Worm (Caenorhabditis elegans) whole organism, mixed stage, embryonic: ENCODE data around the gene C50F4.1.

ENCODE experiments used
- bed-3 ChIP-seq: fragments of 200-800 bp; sonication (Bioruptor generic); optimal IDR thresholded peaks from 3 replicates; lab custom pipeline; 2018; ENCODE audit warnings: mild to moderate bottlenecking, missing genetic modification characterization, moderate library complexity, missing compliant biosample characterization
- blmp-1 ChIP-seq: fragments of 150-350 bp; optimal IDR thresholded peaks from 2 replicates; lab custom pipeline; 2014; ENCODE audit warnings: missing biosample characterization, missing genetic modification characterization
- ceh-39 ChIP-seq: fragments of 150-350 bp; optimal IDR thresholded peaks from 2 replicates; lab custom pipeline; 2014; ENCODE audit warnings: missing biosample characterization, missing genetic modification characterization
- ceh-43 ChIP-seq: fragments of 200-800 bp; sonication (Bioruptor generic); optimal IDR thresholded peaks from 2 replicates; lab custom pipeline; 2018; ENCODE audit warnings: mild to moderate bottlenecking, missing genetic modification characterization, moderate library complexity, missing compliant biosample characterization
- ces-1 ChIP-seq: fragments of 150-350 bp; optimal IDR thresholded peaks from 2 replicates; lab custom pipeline; 2014; ENCODE audit warnings: missing biosample characterization, missing genetic modification reagents, missing genetic modification characterization
- cnd-1 ChIP-seq: fragments of 200-800 bp; sonication (Bioruptor generic); optimal IDR thresholded peaks from 2 replicates; lab custom pipeline; 2018; ENCODE audit warnings: mild to moderate bottlenecking, missing genetic modification characterization, missing compliant biosample characterization
- drap-1 ChIP-seq: fragments of 200-800 bp; sonication (Bioruptor generic); optimal IDR thresholded peaks from 3 replicates; lab custom pipeline; 2018; ENCODE audit warnings: mild to moderate bottlenecking, missing genetic modification characterization, missing compliant biosample characterization
- elt-1 ChIP-seq: sonication (generic microtip); optimal IDR thresholded peaks from 2 replicates; lab custom pipeline; 2017; ENCODE audit warnings: missing genetic modification characterization, mild to moderate bottlenecking, missing compliant biosample characterization, antibody characterized with exemption, moderate library complexity, borderline replicate concordance; ENCODE audit not compliant: insufficient read depth
- elt-3 ChIP-seq: fragments of 150-350 bp; optimal IDR thresholded peaks from 2 replicates; lab custom pipeline; 2014; ENCODE audit warnings: missing biosample characterization, missing genetic modification characterization
- flh-1 ChIP-seq: fragments of 200-800 bp; sonication (Bioruptor generic); optimal IDR thresholded peaks from 2 replicates; lab custom pipeline; 2018; ENCODE audit warnings: mild to moderate bottlenecking, missing genetic modification characterization, moderate library complexity, missing compliant biosample characterization
- ham-2 ChIP-seq: fragments of 200-800 bp; sonication (Bioruptor generic); optimal IDR thresholded peaks from 2 replicates; lab custom pipeline; 2018; ENCODE audit warnings: mild to moderate bottlenecking, missing genetic modification characterization, missing compliant biosample characterization
- hlh-1 ChIP-seq: fragments of 150-350 bp; optimal IDR thresholded peaks from 2 replicates; lab custom pipeline; 2014; ENCODE audit warnings: missing biosample characterization, missing genetic modification reagents, missing genetic modification characterization
- lin-13 ChIP-seq: fragments of 150-350 bp; optimal IDR thresholded peaks from 2 replicates; lab custom pipeline; 2014; ENCODE audit warnings: missing biosample characterization, missing genetic modification characterization
- lsy-2 ChIP-seq: fragments of 150-350 bp; optimal IDR thresholded peaks from 2 replicates; lab custom pipeline; 2014; ENCODE audit warnings: missing biosample characterization, missing genetic modification characterization
- mab-5 ChIP-seq: fragments of 150-350 bp; optimal IDR thresholded peaks from 2 replicates; lab custom pipeline; 2014; ENCODE audit warnings: missing biosample characterization, missing genetic modification characterization
- mep-1 ChIP-seq: fragments of 150-350 bp; optimal IDR thresholded peaks from 2 replicates; lab custom pipeline; 2017; ENCODE audit warnings: missing biosample characterization, missing genetic modification reagents, missing genetic modification characterization, inconsistent platforms
- mls-2 ChIP-seq: sonication (generic microtip); optimal IDR thresholded peaks from 2 replicates; lab custom pipeline; 2016; ENCODE audit warnings: mild to moderate bottlenecking, missing genetic modification characterization, moderate library complexity, missing compliant biosample characterization
- nhr-12 ChIP-seq: fragments of 150-350 bp; optimal IDR thresholded peaks from 2 replicates; lab custom pipeline; 2014; ENCODE audit warnings: missing biosample characterization, missing genetic modification characterization
- nhr-2 ChIP-seq: fragments of 150-350 bp; optimal IDR thresholded peaks from 2 replicates; lab custom pipeline; 2014; ENCODE audit warnings: missing biosample characterization, missing genetic modification characterization
- nhr-237 ChIP-seq: fragments of 150-350 bp; optimal IDR thresholded peaks from 2 replicates; lab custom pipeline; 2014; ENCODE audit warnings: missing biosample characterization, missing genetic modification characterization
- nhr-28 ChIP-seq: fragments of 150-350 bp; optimal IDR thresholded peaks from 2 replicates; lab custom pipeline; 2014; ENCODE audit warnings: missing biosample characterization, missing genetic modification characterization
- nhr-76 ChIP-seq: sonication (generic microtip); optimal IDR thresholded peaks from 2 replicates; lab custom pipeline; 2017; ENCODE audit warnings: missing biosample characterization, missing genetic modification characterization
- sem-2 ChIP-seq: fragments of 200-800 bp; sonication (Bioruptor generic); optimal IDR thresholded peaks from 2 replicates; lab custom pipeline; 2018; ENCODE audit warnings: mild to moderate bottlenecking, missing genetic modification characterization, missing compliant biosample characterization
- snpc-4 ChIP-seq: fragments of 150-350 bp; optimal IDR thresholded peaks from 2 replicates; lab custom pipeline; 2014; ENCODE audit warnings: missing biosample characterization, missing genetic modification characterization
- sptf-1 ChIP-seq: sonication (generic microtip); optimal IDR thresholded peaks from 2 replicates; lab custom pipeline; 2017; ENCODE audit warnings: mild to moderate bottlenecking, missing genetic modification characterization, moderate library complexity, missing compliant biosample characterization
- tbx-8 ChIP-seq: fragments of 200-800 bp; sonication (Bioruptor generic); optimal IDR thresholded peaks from 2 replicates; lab custom pipeline; 2018; ENCODE audit warnings: mild to moderate bottlenecking, missing genetic modification characterization, moderate library complexity, missing compliant biosample characterization
- unc-120 ChIP-seq: sonication (generic microtip); optimal IDR thresholded peaks from 2 replicates; lab custom pipeline; 2017; ENCODE audit warnings: missing genetic modification characterization, missing compliant biosample characterization; ENCODE audit not compliant: poor library complexity, severe bottlenecking
- unc-39 ChIP-seq: fragments of 150-350 bp; optimal IDR thresholded peaks from 2 replicates; lab custom pipeline; 2014; ENCODE audit warnings: missing biosample characterization, missing genetic modification characterization
- unc-62 ChIP-seq: fragments of 150-350 bp; optimal IDR thresholded peaks from 2 replicates; lab custom pipeline; 2014; ENCODE audit warnings: missing biosample characterization, missing genetic modification reagents, missing genetic modification characterization
- zip-8 ChIP-seq: fragments of 150-350 bp; optimal IDR thresholded peaks from 2 replicates; lab custom pipeline; 2014; ENCODE audit warnings: missing biosample characterization, missing genetic modification characterization
- ztf-11 ChIP-seq: fragments of 150-350 bp; optimal IDR thresholded peaks from 2 replicates; lab custom pipeline; 2014; ENCODE audit warnings: missing biosample characterization, missing genetic modification characterization

Gene C50F4.1

ce11 chrV:9491440-9492160 lies 35.0 kb upstream of the C50F4.1 start, which contains the start of gene K06A4.7:
Gene K06A4.7, minus strand, starts transcription at chrV:9491490.
- TF ChIP-seq ceh-39 (tag; lab: Kevin White, UChicago) (no peak), blmp-1 (tag; lab: Kevin White, UChicago) (no peak), ztf-11 (tag; lab: Kevin White, UChicago) (no peak), lin-13 (tag; lab: Kevin White, UChicago) (no peak), bed-3 (GFP tag; lab: Kevin White, UChicago) (no peak)

ce11 chrV:9492460-9492859 lies 34.1 kb upstream of the C50F4.1 start:
- TF ChIP-seq zip-8 (tag; lab: Kevin White, UChicago) (no peak), ztf-11 (tag; lab: Kevin White, UChicago) (no peak), hlh-1 (tag; lab: Kevin White, UChicago) (no peak), nhr-12 (no peak), nhr-76 (tag; lab: Kevin White, UChicago) (no peak), unc-120 (tag; lab: Kevin White, UChicago) (no peak), bed-3 (GFP tag; lab: Kevin White, UChicago) (no peak), elt-3 (tag; lab: Kevin White, UChicago) (no peak), unc-62 (GFP tag; lab: Kevin White, UChicago) (no peak), drap-1 (GFP tag; lab: Kevin White, UChicago) (no peak), mab-5 (tag; lab: Kevin White, UChicago) (no peak), ces-1 (no peak), ceh-43 (GFP tag; lab: Kevin White, UChicago) (no peak), mep-1 (tag; lab: Kevin White, UChicago) (no peak), unc-39 (no peak), mls-2 (tag; lab: Kevin White, UChicago) (no peak), lsy-2 (no peak), ceh-39 (tag; lab: Kevin White, UChicago) (no peak)

DNA sequence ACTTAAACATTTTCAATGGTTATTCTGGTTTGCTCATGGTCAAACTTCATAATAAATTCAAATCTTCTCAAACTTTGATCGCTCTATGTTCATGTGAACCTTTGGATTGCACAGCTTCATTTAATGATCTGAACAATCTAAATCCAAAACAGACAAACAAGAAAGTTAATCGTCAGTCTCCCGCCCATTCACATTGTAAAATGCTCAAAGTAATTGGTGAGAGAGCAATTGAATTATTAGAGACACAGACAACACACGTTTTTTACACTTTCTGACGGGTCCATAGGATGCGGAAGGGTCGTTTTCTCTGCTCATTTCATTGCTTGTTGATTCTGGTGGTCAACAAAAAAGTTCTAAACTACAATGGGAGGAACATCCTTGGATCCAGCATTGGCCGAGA lies 29.9 kb upstream of the C50F4.1 start, which contains the start of gene gsnl-1:
Gene gsnl-1, plus strand, starts transcription at position 301 of the 400 bp plus-strand sequence.
- TF ChIP-seq unc-39 (no peak), sem-2 (GFP tag; lab: Kevin White, UChicago) (no peak), cnd-1 (tag; lab: Kevin White, UChicago) (no peak), elt-1 (tag; lab: Kevin White, UChicago) (no peak), ces-1 (no peak), ceh-39 (tag; lab: Kevin White, UChicago) (no peak), nhr-2 (no peak), nhr-28 (tag; lab: Kevin White, UChicago) (no peak), unc-62 (GFP tag; lab: Kevin White, UChicago) (no peak), mls-2 (tag; lab: Kevin White, UChicago) (no peak), nhr-12 (no peak), sptf-1 (tag; lab: Kevin White, UChicago) (no peak), lin-13 (tag; lab: Kevin White, UChicago) (no peak), hlh-1 (tag; lab: Kevin White, UChicago) (no peak), ztf-11 (tag; lab: Kevin White, UChicago) (no peak), lsy-2 (no peak), snpc-4 (tag; lab: Kevin White, UChicago) (no peak), drap-1 (GFP tag; lab: Kevin White, UChicago) (no peak), blmp-1 (tag; lab: Kevin White, UChicago) (no peak)

ce11 chrV:9499295-9499694 lies 27.3 kb upstream of the C50F4.1 start:
- TF ChIP-seq hlh-1 (tag; lab: Kevin White, UChicago) (no peak), ztf-11 (tag; lab: Kevin White, UChicago) (no peak), unc-120 (tag; lab: Kevin White, UChicago) (no peak), blmp-1 (tag; lab: Kevin White, UChicago) (no peak), sptf-1 (tag; lab: Kevin White, UChicago) (no peak), ham-2 (GFP tag; lab: Kevin White, UChicago) (no peak), mab-5 (tag; lab: Kevin White, UChicago) (no peak), mep-1 (tag; lab: Kevin White, UChicago) (no peak), drap-1 (GFP tag; lab: Kevin White, UChicago) (no peak), ceh-43 (GFP tag; lab: Kevin White, UChicago) (no peak), zip-8 (tag; lab: Kevin White, UChicago) (no peak), unc-39 (no peak), tbx-8 (GFP tag; lab: Kevin White, UChicago) (no peak), flh-1 (GFP tag; lab: Kevin White, UChicago) (no peak), nhr-237 (tag; lab: Kevin White, UChicago) (no peak), lsy-2 (no peak), ces-1 (no peak), snpc-4 (tag; lab: Kevin White, UChicago) (no peak), nhr-2 (no peak), nhr-28 (tag; lab: Kevin White, UChicago) (no peak)
